Worm (Caenorhabditis elegans): ENCODE data around the gene R04F11.3.

The R04F11.3 gene

ce11 chrV:12343419-12343969 lies 26.5 kb upstream of the R04F11.3 start, which contains the start of gene tomm-20:
Gene tomm-20 (minus strand): TSS chrV:12343469.
- TF ChIP-seq C08G9.2 (tag; optimal IDR thresholded peaks at IDR 0.05) = peak; percentile 38
- peak; percentile 3 for TF ChIP-seq unc-55 (GFP tag; optimal IDR thresholded peaks at IDR 0.05)
- TF ChIP-seq nhr-232 (tag; optimal IDR thresholded peaks at IDR 0.05) = peak; percentile 11
- TF ChIP-seq fkh-10 (GFP tag; optimal IDR thresholded peaks at IDR 0.05) = no peak
- TF ChIP-seq npax-4 (tag; optimal IDR thresholded peaks at IDR 0.05) = no peak
- no peak for TF ChIP-seq pag-3 (tag; optimal IDR thresholded peaks at IDR 0.05; ENCODE audit: borderline replicate concordance)
- TF ChIP-seq ceh-18 (tag; optimal IDR thresholded peaks at IDR 0.05) = peak; percentile 41
- TF ChIP-seq T23F11.4 (GFP tag; optimal IDR thresholded peaks at IDR 0.05) = peak; percentile 17
- TF ChIP-seq ceh-22 (tag; optimal IDR thresholded peaks at IDR 0.05) = no peak
- TF ChIP-seq ceh-45 (GFP tag; IDR thresholded peaks at IDR 0.05) = no peak
- no peak for TF ChIP-seq sox-2 (GFP tag; IDR thresholded peaks at IDR 0.05)
- peak; percentile 77 for TF ChIP-seq ceh-34 (tag; optimal IDR thresholded peaks at IDR 0.05)
- no peak for TF ChIP-seq pros-1 (tag; optimal IDR thresholded peaks at IDR 0.05)
- peak; percentile 58 for TF ChIP-seq ztf-16 (tag; optimal IDR thresholded peaks at IDR 0.05)
- TF ChIP-seq ceh-6 (GFP tag; optimal IDR thresholded peaks at IDR 0.05) = peak; percentile 28
- TF ChIP-seq pha-4 (tag; optimal IDR thresholded peaks at IDR 0.05) = no peak
- TF ChIP-seq ets-4 (tag; optimal IDR thresholded peaks at IDR 0.05) = no peak
- TF ChIP-seq madf-2 (tag; optimal IDR thresholded peaks at IDR 0.05) = peak; percentile 51
- TF ChIP-seq ref-2 (tag; optimal IDR thresholded peaks at IDR 0.05) = no peak
- no peak for TF ChIP-seq elt-4 (tag; optimal IDR thresholded peaks at IDR 0.05)
- peak; percentile 33 for TF ChIP-seq ahr-1 (tag; optimal IDR thresholded peaks at IDR 0.05)
- TF ChIP-seq unc-42 (tag; optimal IDR thresholded peaks at IDR 0.05) = peak; percentile 63
- peak; percentile 16 for TF ChIP-seq zip-5 (tag; optimal IDR thresholded peaks at IDR 0.05)
- peak; percentile 71 for TF ChIP-seq unc-86 (tag; optimal IDR thresholded peaks at IDR 0.05)
- TF ChIP-seq F13H6.1 (tag; optimal IDR thresholded peaks at IDR 0.05) = peak; percentile 27
- TF ChIP-seq syd-9 (tag; optimal IDR thresholded peaks at IDR 0.05) = no peak
- no peak for TF ChIP-seq tbx-7 (tag; optimal IDR thresholded peaks at IDR 0.05)
- TF ChIP-seq ceh-48 (tag; optimal IDR thresholded peaks at IDR 0.05) = peak; percentile 42
- TF ChIP-seq pha-2 (tag; optimal IDR thresholded peaks at IDR 0.05) = peak; percentile 33
- no peak for TF ChIP-seq dmd-4 (tag; optimal IDR thresholded peaks at IDR 0.05; ENCODE audit: borderline replicate concordance)
- TF ChIP-seq C38D4.7 (GFP tag; optimal IDR thresholded peaks at IDR 0.05) = peak; percentile 43
- peak; percentile 31 for TF ChIP-seq gmeb-2 (tag; optimal IDR thresholded peaks at IDR 0.05)
- TF ChIP-seq lim-6 (tag; optimal IDR thresholded peaks at IDR 0.05) = no peak
- TF ChIP-seq hlh-6 (tag; optimal IDR thresholded peaks at IDR 0.05) = no peak
- TF ChIP-seq nhr-11 (tag; optimal IDR thresholded peaks at IDR 0.05) = no peak
- no peak for TF ChIP-seq eyg-1 (tag; optimal IDR thresholded peaks at IDR 0.05)
- TF ChIP-seq ceh-19 (GFP tag; optimal IDR thresholded peaks at IDR 0.05) = peak; percentile 58
- peak; percentile 59 for TF ChIP-seq ceh-31 (tag; optimal IDR thresholded peaks at IDR 0.05)
- peak; percentile 80 for TF ChIP-seq nfya-1 (tag; optimal IDR thresholded peaks at IDR 0.05)
- peak; percentile 83 for TF ChIP-seq ceh-14 (tag; optimal IDR thresholded peaks at IDR 0.05)
- peak; percentile 84 for TF ChIP-seq elt-2 (tag; optimal IDR thresholded peaks at IDR 0.05)
- peak; percentile 18 for TF ChIP-seq sox-4 (tag; optimal IDR thresholded peaks at IDR 0.05)
- peak; percentile 22 for TF ChIP-seq Y22D7AL.16 (tag; optimal IDR thresholded peaks at IDR 0.05)
- TF ChIP-seq tbx-2 (tag; optimal IDR thresholded peaks at IDR 0.05) = peak; percentile 80
- TF ChIP-seq hlh-8 (tag; optimal IDR thresholded peaks at IDR 0.05) = peak; percentile 40
- TF ChIP-seq odd-2 (tag; optimal IDR thresholded peaks at IDR 0.05) = no peak
- TF ChIP-seq hlh-13 (GFP tag; optimal IDR thresholded peaks at IDR 0.05) = peak; percentile 29
- TF ChIP-seq ceh-24 (tag; optimal IDR thresholded peaks at IDR 0.05) = no peak
- peak; percentile 69 for TF ChIP-seq dve-1 (tag; optimal IDR thresholded peaks at IDR 0.05)
- no peak for TF ChIP-seq unc-3 (GFP tag; conservative IDR thresholded peaks at IDR 0.05)
- no peak for TF ChIP-seq unc-3 (tag; optimal IDR thresholded peaks at IDR 0.05)
- TF ChIP-seq che-1 (tag; optimal IDR thresholded peaks at IDR 0.05) = no peak
- TF ChIP-seq rnt-1 (tag; optimal IDR thresholded peaks at IDR 0.05) = peak; percentile 48

Data from whole organism, late embryonic.